Worm (Caenorhabditis elegans) whole organism, late embryonic: Measurements from ENCODE around the gene fahd-1.

Experiments
- K02D7.2 ChIP-seq: sonication (generic microtip); optimal IDR thresholded peaks from 2 replicates; lab custom pipeline; 2017; ENCODE audit warnings: mild to moderate bottlenecking, missing genetic modification characterization, missing compliant biosample characterization
- T23F11.4 ChIP-seq: fragments of 200-800 bp; sonication (Bioruptor generic); optimal IDR thresholded peaks from 2 replicates; lab custom pipeline; 2018; ENCODE audit warnings: mild to moderate bottlenecking, missing genetic modification characterization, missing compliant biosample characterization
- ama-1 ChIP-seq: fragments of 150-350 bp; optimal IDR thresholded peaks from 2 replicates; lab custom pipeline; 2014
- elt-2 ChIP-seq: sonication (generic microtip); optimal IDR thresholded peaks from 2 replicates; lab custom pipeline; 2016; ENCODE audit warnings: missing genetic modification reagents, missing genetic modification characterization, missing compliant biosample characterization
- fax-1 ChIP-seq: sonication (generic microtip); optimal IDR thresholded peaks from 2 replicates; lab custom pipeline; 2016; ENCODE audit warnings: missing genotype, missing genetic modification characterization, missing compliant biosample characterization
- hlh-15 ChIP-seq: sonication (generic microtip); optimal IDR thresholded peaks from 2 replicates; lab custom pipeline; 2016; ENCODE audit warnings: missing genetic modification characterization, missing compliant biosample characterization
- nhr-11 ChIP-seq: fragments of 150-350 bp; optimal IDR thresholded peaks from 2 replicates; lab custom pipeline; 2014; ENCODE audit warnings: missing biosample characterization, missing genetic modification characterization
- pat-9 ChIP-seq: fragments of 200-800 bp; sonication (Bioruptor generic); optimal IDR thresholded peaks from 2 replicates; lab custom pipeline; 2018; ENCODE audit warnings: mild to moderate bottlenecking, missing genetic modification characterization, moderate library complexity, missing compliant biosample characterization
- rnt-1 ChIP-seq: sonication (generic microtip); optimal IDR thresholded peaks from 2 replicates; lab custom pipeline; 2016; ENCODE audit warnings: missing genetic modification characterization, missing compliant biosample characterization
- sox-4 ChIP-seq: sonication (generic microtip); optimal IDR thresholded peaks from 2 replicates; lab custom pipeline; 2017; ENCODE audit warnings: mild to moderate bottlenecking, missing genetic modification characterization, inconsistent platforms, missing compliant biosample characterization
- syd-9 ChIP-seq: sonication (generic microtip); optimal IDR thresholded peaks from 2 replicates; lab custom pipeline; 2016; ENCODE audit warnings: mild to moderate bottlenecking, missing genetic modification characterization, moderate library complexity, missing compliant biosample characterization
- unc-86 ChIP-seq: sonication (generic microtip); optimal IDR thresholded peaks from 2 replicates; lab custom pipeline; 2016; ENCODE audit warnings: missing genetic modification characterization, missing compliant biosample characterization

DNA sequence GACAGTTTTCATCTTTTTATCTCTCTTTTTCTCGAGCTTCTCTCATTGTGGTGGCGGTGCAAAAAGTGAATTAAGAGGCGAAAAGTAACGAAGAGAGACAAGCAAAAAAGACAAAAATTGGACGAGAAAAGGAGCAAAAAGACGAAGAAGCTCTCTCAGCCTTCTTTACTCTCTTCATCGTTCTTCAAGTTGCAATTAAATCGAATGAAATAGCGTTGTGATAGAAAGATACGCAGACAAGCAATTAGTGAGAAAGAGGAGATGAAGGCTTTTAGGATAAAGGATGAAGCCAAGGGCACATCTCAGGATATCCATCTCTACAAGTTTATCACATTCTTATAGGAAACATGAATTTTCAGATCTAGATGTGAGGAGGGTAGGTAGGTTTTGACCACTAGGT lies 43.9 kb upstream of the fahd-1 start:
- no peak for TF ChIP-seq pat-9 (tag; lab: Kevin White, UChicago)
- no peak for TF ChIP-seq rnt-1 (tag; lab: Kevin White, UChicago)
- TF ChIP-seq ama-1 (lab: Kevin White, UChicago) = no peak
- TF ChIP-seq T23F11.4 = no peak
- TF ChIP-seq syd-9 (tag; lab: Kevin White, UChicago) = no peak
- TF ChIP-seq hlh-15 (tag; lab: Kevin White, UChicago) = no peak
- no peak for TF ChIP-seq sox-4 (tag; lab: Kevin White, UChicago)
- no peak for TF ChIP-seq K02D7.2 (tag; lab: Kevin White, UChicago)
- TF ChIP-seq nhr-11 (tag; lab: Kevin White, UChicago) = no peak
- no peak for TF ChIP-seq elt-2
- no peak for TF ChIP-seq unc-86 (tag; lab: Kevin White, UChicago)
- TF ChIP-seq fax-1 (tag; lab: Kevin White, UChicago) = no peak
